Fruit fly (Drosophila melanogaster) whole organism, embryonic: ENCODE measurements around the gene Psf2.

Source experiments
- Atf6 ChIP-seq: fragments of 200-800 bp; sonication (Bioruptor generic); IDR thresholded peaks from 2 replicates; pipeline ENCODE4 v1.3.6; 2022; ENCODE audit warnings: missing biosample characterization, missing genetic modification characterization
- CG11398 ChIP-seq: fragments of 200-800 bp; sonication (Bioruptor generic); optimal IDR thresholded peaks from 2 replicates; lab custom pipeline; 2016; ENCODE audit warnings: missing biosample characterization, missing genetic modification characterization
- CG12071 ChIP-seq: fragments of 200-800 bp; sonication (Bioruptor generic); optimal IDR thresholded peaks from 3 replicates; lab custom pipeline; 2018; ENCODE audit warnings: missing biosample characterization, mild to moderate bottlenecking, missing genetic modification characterization
- CG12219 ChIP-seq: fragments of 200-800 bp; sonication (Bioruptor generic); optimal IDR thresholded peaks from 3 replicates; lab custom pipeline; 2018; ENCODE audit warnings: missing biosample characterization, mild to moderate bottlenecking, missing genetic modification characterization
- CG13424 ChIP-seq: fragments of 200-800 bp; sonication (Bioruptor generic); optimal IDR thresholded peaks from 2 replicates; lab custom pipeline; 2019; ENCODE audit warnings: missing biosample characterization, mild to moderate bottlenecking, missing genetic modification characterization, moderate library complexity
- CG13624 ChIP-seq: fragments of 200-800 bp; sonication (Bioruptor generic); optimal IDR thresholded peaks from 2 replicates; lab custom pipeline; 2016; ENCODE audit warnings: missing biosample characterization, missing genetic modification characterization
- CG14860 ChIP-seq: fragments of 200-800 bp; sonication (Bioruptor generic); IDR thresholded peaks from 3 replicates; pipeline ENCODE4 v1.3.6; 2022; ENCODE audit warnings: missing biosample characterization, missing genetic modification characterization; ENCODE audit not compliant: partially characterized antibody
- CG15011 ChIP-seq: fragments of 200-800 bp; sonication (Bioruptor generic); optimal IDR thresholded peaks from 3 replicates; lab custom pipeline; 2018; ENCODE audit warnings: missing biosample characterization, mild to moderate bottlenecking, missing genetic modification characterization
- CG15696 ChIP-seq: fragments of 200-800 bp; sonication (Bioruptor generic); optimal IDR thresholded peaks from 2 replicates; lab custom pipeline; 2019; ENCODE audit warnings: missing biosample characterization, mild to moderate bottlenecking, missing genetic modification characterization, moderate library complexity
- CG2202 ChIP-seq: fragments of 200-800 bp; sonication (Bioruptor generic); optimal IDR thresholded peaks from 2 replicates; lab custom pipeline; 2018; ENCODE audit warnings: missing biosample characterization, mild to moderate bottlenecking, missing genetic modification characterization
- CG31365 ChIP-seq: fragments of 200-800 bp; sonication (Bioruptor generic); optimal IDR thresholded peaks from 2 replicates; lab custom pipeline; 2018; ENCODE audit warnings: missing biosample characterization, mild to moderate bottlenecking, missing genetic modification characterization
- CG3995 ChIP-seq: fragments of 200-800 bp; sonication (Bioruptor generic); optimal IDR thresholded peaks from 3 replicates; lab custom pipeline; 2016; ENCODE audit warnings: missing biosample characterization, missing genetic modification characterization
- CG4424 ChIP-seq: fragments of 200-800 bp; sonication (Bioruptor generic); optimal IDR thresholded peaks from 3 replicates; lab custom pipeline; 2016; ENCODE audit warnings: missing biosample characterization, missing genetic modification characterization
- CG4617 ChIP-seq: fragments of 200-800 bp; sonication (Bioruptor generic); optimal IDR thresholded peaks from 3 replicates; lab custom pipeline; 2016; ENCODE audit warnings: missing biosample characterization, missing genetic modification characterization, borderline replicate concordance
- CG6272 ChIP-seq: fragments of 200-800 bp; sonication (Bioruptor generic); IDR thresholded peaks from 2 replicates; pipeline ENCODE4 v1.3.6; 2022; ENCODE audit warnings: missing biosample characterization, missing genetic modification characterization
- CG6689 ChIP-seq: fragments of 200-800 bp; sonication (Bioruptor generic); IDR thresholded peaks from 2 replicates; pipeline ENCODE4 v1.3.6; 2022; ENCODE audit warnings: missing biosample characterization, missing genetic modification characterization
- CG7745 ChIP-seq: fragments of 200-800 bp; sonication (Bioruptor generic); optimal IDR thresholded peaks from 2 replicates; lab custom pipeline; 2018; ENCODE audit warnings: missing biosample characterization, mild to moderate bottlenecking, missing genetic modification characterization, moderate library complexity
- CG8944 ChIP-seq: fragments of 200-800 bp; sonication (Bioruptor generic); optimal IDR thresholded peaks from 3 replicates; lab custom pipeline; 2016; ENCODE audit warnings: missing biosample characterization, missing genetic modification characterization
- CG9817 ChIP-seq: fragments of 200-800 bp; sonication (Bioruptor generic); optimal IDR thresholded peaks from 2 replicates; lab custom pipeline; 2018; ENCODE audit warnings: missing biosample characterization, mild to moderate bottlenecking, missing genetic modification characterization, moderate library complexity
- CG9932 ChIP-seq: fragments of 200-800 bp; sonication (Bioruptor generic); IDR thresholded peaks from 2 replicates; pipeline ENCODE4 v1.3.6; 2022; ENCODE audit warnings: missing biosample characterization, missing genetic modification characterization
- CoRest ChIP-seq: fragments of 200-800 bp; sonication (Bioruptor generic); optimal IDR thresholded peaks from 3 replicates; lab custom pipeline; 2018; ENCODE audit warnings: missing biosample characterization, mild to moderate bottlenecking, missing genetic modification characterization, moderate library complexity
- Dek ChIP-seq: fragments of 200-800 bp; sonication (Bioruptor generic); optimal IDR thresholded peaks from 3 replicates; lab custom pipeline; 2019; ENCODE audit warnings: missing biosample characterization, mild to moderate bottlenecking, missing genetic modification characterization, moderate library complexity
- Ets97D ChIP-seq: fragments of 200-800 bp; sonication (Bioruptor generic); optimal IDR thresholded peaks from 3 replicates; lab custom pipeline; 2016; ENCODE audit warnings: missing biosample characterization, missing genetic modification characterization
- H15 ChIP-seq: fragments of 200-800 bp; sonication (Bioruptor generic); IDR thresholded peaks from 3 replicates; pipeline ENCODE4 v1.3.6; 2022; ENCODE audit warnings: missing biosample characterization, missing genetic modification characterization
- HmgD ChIP-seq: fragments of 200-800 bp; sonication (Bioruptor generic); optimal IDR thresholded peaks from 3 replicates; lab custom pipeline; 2016; ENCODE audit warnings: missing biosample characterization, missing genetic modification characterization
- Hr3 ChIP-seq: fragments of 200-800 bp; sonication (Bioruptor generic); optimal IDR thresholded peaks from 3 replicates; lab custom pipeline; 2016; ENCODE audit warnings: missing biosample characterization, missing genetic modification characterization
- Hr51 ChIP-seq, 2 experiments: fragments of 200-800 bp; sonication (Bioruptor generic); optimal IDR thresholded peaks; 2 replicates in 1 of 2; 3 replicates in 1 of 2; lab custom pipeline; 2016 to 2018; ENCODE audit warnings: missing biosample characterization in 2 of 2, missing genetic modification characterization in 2 of 2, mild to moderate bottlenecking in 1 of 2, moderate library complexity in 1 of 2
- Lim3 ChIP-seq: fragments of 200-800 bp; sonication (Bioruptor generic); IDR thresholded peaks from 2 replicates; pipeline ENCODE4 v1.3.6; 2022; ENCODE audit warnings: missing biosample characterization, missing genetic modification characterization
- Med ChIP-seq: fragments of 200-800 bp; sonication (Bioruptor generic); peaks from one replicate; lab custom pipeline; 2016; ENCODE audit warnings: missing biosample characterization, missing genetic modification characterization, mild to moderate bottlenecking, inconsistent platforms, moderate library complexity
- Meics ChIP-seq: fragments of 200-800 bp; sonication (Bioruptor generic); optimal IDR thresholded peaks from 2 replicates; lab custom pipeline; 2017; ENCODE audit warnings: missing biosample characterization, mild to moderate bottlenecking, missing genetic modification characterization
- Mrtf ChIP-seq: fragments of 200-800 bp; sonication (Bioruptor generic); IDR thresholded peaks from 3 replicates; pipeline ENCODE4 v1.3.6; 2022; ENCODE audit warnings: missing biosample characterization, missing genetic modification characterization
- Nf-YC ChIP-seq: fragments of 200-800 bp; optimal IDR thresholded peaks from 3 replicates; lab custom pipeline; 2019; ENCODE audit warnings: missing biosample characterization, mild to moderate bottlenecking, missing genetic modification characterization, moderate library complexity
- Opbp ChIP-seq: fragments of 200-800 bp; sonication (Bioruptor generic); IDR thresholded peaks from 3 replicates; pipeline ENCODE4 v1.3.6; 2022; ENCODE audit warnings: missing biosample characterization, missing genetic modification characterization; ENCODE audit not compliant: partially characterized antibody
- Ravus ChIP-seq: fragments of 200-800 bp; sonication (Bioruptor generic); IDR thresholded peaks from 2 replicates; pipeline ENCODE4 v1.3.6; 2022; ENCODE audit warnings: missing biosample characterization, missing genetic modification characterization
- aop ChIP-seq: fragments of 200-800 bp; sonication (Bioruptor generic); IDR thresholded peaks from 2 replicates; pipeline ENCODE4 v1.3.6; 2022; ENCODE audit warnings: missing biosample characterization, missing genetic modification characterization
- bbx ChIP-seq: fragments of 200-800 bp; sonication (Bioruptor generic); IDR thresholded peaks from 2 replicates; pipeline ENCODE4 v1.3.6; 2022; ENCODE audit warnings: missing biosample characterization, missing genetic modification characterization; ENCODE audit not compliant: partially characterized antibody
- btn ChIP-seq: fragments of 200-800 bp; sonication (Bioruptor generic); optimal IDR thresholded peaks from 2 replicates; lab custom pipeline; 2016; ENCODE audit warnings: missing biosample characterization, missing genetic modification characterization
- chm ChIP-seq: fragments of 200-800 bp; sonication (Bioruptor generic); IDR thresholded peaks from 2 replicates; pipeline ENCODE4 v1.3.6; 2022; ENCODE audit warnings: missing biosample characterization, missing genetic modification characterization
- dmrt11E ChIP-seq: fragments of 200-800 bp; sonication (Bioruptor generic); optimal IDR thresholded peaks from 3 replicates; lab custom pipeline; 2018; ENCODE audit warnings: missing biosample characterization, mild to moderate bottlenecking, missing genetic modification characterization, moderate library complexity
- gcm ChIP-seq: fragments of 200-800 bp; sonication (Bioruptor generic); optimal IDR thresholded peaks from 2 replicates; lab custom pipeline; 2019; ENCODE audit warnings: missing biosample characterization, mild to moderate bottlenecking, missing genetic modification characterization, moderate library complexity
- grau ChIP-seq: fragments of 200-800 bp; optimal IDR thresholded peaks from 3 replicates; lab custom pipeline; 2019; ENCODE audit warnings: missing biosample characterization, mild to moderate bottlenecking, missing genetic modification characterization, moderate library complexity
- gt ChIP-seq: fragments of 200-800 bp; sonication (Bioruptor generic); IDR thresholded peaks from 2 replicates; pipeline ENCODE4 v1.3.6; 2022; ENCODE audit warnings: missing biosample characterization, missing genetic modification characterization
- knrl ChIP-seq: fragments of 200-800 bp; sonication (Bioruptor generic); IDR thresholded peaks from 3 replicates; pipeline ENCODE4 v1.3.6; 2022; ENCODE audit warnings: missing biosample characterization, missing genetic modification characterization; ENCODE audit not compliant: partially characterized antibody
- lilli ChIP-seq: fragments of 200-800 bp; sonication (Bioruptor generic); optimal IDR thresholded peaks from 3 replicates; lab custom pipeline; 2016; ENCODE audit warnings: missing biosample characterization, missing genetic modification characterization
- nmo ChIP-seq: fragments of 200-800 bp; sonication (Bioruptor generic); optimal IDR thresholded peaks from 2 replicates; lab custom pipeline; 2018; ENCODE audit warnings: missing biosample characterization, mild to moderate bottlenecking, missing genetic modification characterization, moderate library complexity
- pita ChIP-seq: fragments of 200-800 bp; sonication (Bioruptor generic); optimal IDR thresholded peaks from 2 replicates; lab custom pipeline; 2017; ENCODE audit warnings: missing biosample characterization, mild to moderate bottlenecking, missing genetic modification characterization
- so ChIP-seq: fragments of 200-800 bp; sonication (Bioruptor generic); IDR thresholded peaks from 3 replicates; pipeline ENCODE4 v1.3.6; 2022; ENCODE audit warnings: missing biosample characterization, missing genetic modification characterization
- sug ChIP-seq: fragments of 200-800 bp; optimal IDR thresholded peaks from 2 replicates; lab custom pipeline; 2019; ENCODE audit warnings: missing biosample characterization, mild to moderate bottlenecking, missing genetic modification characterization, moderate library complexity
- trem ChIP-seq: fragments of 200-800 bp; optimal IDR thresholded peaks from 3 replicates; lab custom pipeline; 2019; ENCODE audit warnings: missing biosample characterization, mild to moderate bottlenecking, missing genetic modification characterization, moderate library complexity
- tx ChIP-seq: fragments of 200-800 bp; sonication (Bioruptor generic); optimal IDR thresholded peaks from 2 replicates; lab custom pipeline; 2016; ENCODE audit warnings: missing biosample characterization, missing genetic modification characterization
- wor ChIP-seq: fragments of 200-800 bp; sonication (Bioruptor generic); IDR thresholded peaks from 2 replicates; pipeline ENCODE4 v1.3.6; 2022; ENCODE audit warnings: missing biosample characterization, missing genetic modification characterization

Psf2 gene

DNA sequence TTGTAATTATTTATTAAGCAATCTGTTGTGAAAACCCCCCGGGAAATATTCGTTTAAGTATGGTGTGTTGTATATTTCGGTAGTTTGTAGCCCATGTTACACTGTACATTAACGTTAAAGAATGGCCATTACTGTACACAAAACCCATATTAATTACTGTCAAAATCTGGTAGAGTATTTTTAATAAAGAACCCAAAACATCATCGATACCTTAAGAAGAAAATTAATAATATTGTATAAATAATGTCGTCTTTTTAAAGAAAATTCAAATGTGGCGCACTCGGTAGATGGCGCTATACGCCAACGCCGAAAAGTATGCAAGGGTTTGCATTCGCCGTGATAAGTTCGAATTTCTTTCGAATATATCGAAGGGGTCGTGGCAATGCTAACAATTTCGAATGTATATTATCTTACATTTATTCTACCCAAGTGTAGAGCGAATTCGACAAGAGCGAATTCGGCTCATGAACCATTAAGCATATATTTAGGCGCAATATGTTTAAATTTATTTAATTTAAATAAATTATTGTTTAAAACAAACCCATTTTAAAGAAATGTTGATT lies 41.5 kb downstream of the Psf2 start (continued):
- TF ChIP-seq CG15011: no peak
- no peak for TF ChIP-seq CG11398 (GFP tag; lab: Kevin White, UChicago)
- no peak for TF ChIP-seq nmo (GFP tag; lab: Kevin White, UChicago)
- TF ChIP-seq Opbp (GFP tag; lab: Robert Waterston, UW): peak; percentile 47; the same call in 1 of the 3 replicates
- TF ChIP-seq CG31365 (tag; lab: Kevin White, UChicago): peak; percentile 50
- TF ChIP-seq Med (GFP tag; lab: Kevin White, UChicago): peak; percentile 81
- no peak for TF ChIP-seq so
- TF ChIP-seq HmgD (GFP tag; lab: Kevin White, UChicago): no peak
- no peak for TF ChIP-seq CG13424 (tag; lab: Kevin White, UChicago)
- TF ChIP-seq tx (GFP tag; lab: Kevin White, UChicago): no peak
- no peak for TF ChIP-seq Meics
- no peak for TF ChIP-seq Ets97D (GFP tag; lab: Kevin White, UChicago)
- TF ChIP-seq gcm (GFP tag; lab: Kevin White, UChicago): no peak
- no peak for TF ChIP-seq Hr3 (GFP tag; lab: Kevin White, UChicago)
- no peak for TF ChIP-seq CG4424
- TF ChIP-seq knrl (GFP tag; lab: Robert Waterston, UW): peak; percentile 34; the same call in 1 of the 3 replicates
- no peak for TF ChIP-seq Ravus (GFP tag; lab: Robert Waterston, UW)
- TF ChIP-seq sug (tag; lab: Kevin White, UChicago): peak; percentile 46
- no peak for TF ChIP-seq chm (GFP tag; lab: Robert Waterston, UW)
- no peak for TF ChIP-seq CG6689 (GFP tag; lab: Robert Waterston, UW)
- TF ChIP-seq btn (GFP tag; lab: Kevin White, UChicago): no peak
- TF ChIP-seq Mrtf (GFP tag; lab: Robert Waterston, UW): no peak
- no peak for TF ChIP-seq Lim3 (GFP tag; lab: Robert Waterston, UW)
- no peak for TF ChIP-seq CG2202 (tag; lab: Kevin White, UChicago)
- no peak for TF ChIP-seq aop (GFP tag; lab: Robert Waterston, UW)
- TF ChIP-seq CG12219 (GFP tag; lab: Kevin White, UChicago): no peak
- no peak for TF ChIP-seq bbx (GFP tag; lab: Robert Waterston, UW)
- TF ChIP-seq CG15696: peak; percentile 32
- TF ChIP-seq CG12071: no peak
- TF ChIP-seq Hr51 (GFP tag; optimal IDR thresholded peaks at IDR 0.05; lab: Kevin White, UChicago): no peak
- no peak for TF ChIP-seq CG4617 (GFP tag; lab: Kevin White, UChicago)
- TF ChIP-seq CG9817 (tag; lab: Kevin White, UChicago): no peak
- no peak for TF ChIP-seq CG6272 (GFP tag; lab: Robert Waterston, UW)
- TF ChIP-seq Dek (tag; lab: Kevin White, UChicago): peak; percentile 29
- TF ChIP-seq wor (GFP tag; lab: Robert Waterston, UW): no peak
- TF ChIP-seq CG14860 (GFP tag; lab: Robert Waterston, UW): no peak
- TF ChIP-seq pita (GFP tag; lab: Kevin White, UChicago): peak; percentile 92
- TF ChIP-seq CG3995 (GFP tag; lab: Kevin White, UChicago): no peak
- no peak for TF ChIP-seq gt (GFP tag; lab: Robert Waterston, UW)
- TF ChIP-seq trem (tag; lab: Kevin White, UChicago): peak; percentile 28
- peak; percentile 15 for TF ChIP-seq grau (tag; lab: Kevin White, UChicago)
- TF ChIP-seq CG8944 (GFP tag; lab: Kevin White, UChicago): no peak
- TF ChIP-seq CG13624 (GFP tag; lab: Kevin White, UChicago): peak; percentile 3
- no peak for TF ChIP-seq dmrt11E (tag; lab: Kevin White, UChicago)
- TF ChIP-seq Atf6 (GFP tag; lab: Robert Waterston, UW): no peak
- peak; percentile 9 for TF ChIP-seq Nf-YC (tag; lab: Kevin White, UChicago)
- TF ChIP-seq lilli (GFP tag; lab: Kevin White, UChicago): peak; percentile 32
- peak; percentile 25 for TF ChIP-seq CoRest (tag; lab: Kevin White, UChicago)
- TF ChIP-seq H15 (GFP tag; lab: Robert Waterston, UW): no peak
- no peak for TF ChIP-seq CG7745 (tag; lab: Kevin White, UChicago)
- no peak for TF ChIP-seq CG9932
